Worm (Caenorhabditis elegans) whole organism, L1 larva: Measurements from ENCODE around the gene cyp-33C1.
A peak's percentile ranks its signal among the peaks of the same experiment; 100 is the strongest.

Source experiments
- C04F5.9 ChIP-seq: sonication (generic microtip); optimal IDR thresholded peaks from 2 replicates; lab custom pipeline; 2016; ENCODE audit warnings: missing genetic modification characterization, missing compliant biosample characterization
- C34B4.2 ChIP-seq: sonication (generic microtip); optimal IDR thresholded peaks from 2 replicates; lab custom pipeline; 2017; ENCODE audit warnings: mild to moderate bottlenecking, missing genetic modification characterization, missing compliant biosample characterization
- aha-1 ChIP-seq: fragments of 150-350 bp; optimal IDR thresholded peaks from 2 replicates; lab custom pipeline; 2014; ENCODE audit warnings: missing biosample characterization, missing genetic modification characterization
- alr-1 ChIP-seq: fragments of 200-800 bp; sonication (Bioruptor generic); optimal IDR thresholded peaks from 2 replicates; lab custom pipeline; 2018; ENCODE audit warnings: borderline replicate concordance, mild to moderate bottlenecking, missing genetic modification characterization, missing compliant biosample characterization
- aly-2 ChIP-seq: fragments of 150-350 bp; optimal IDR thresholded peaks from 2 replicates; lab custom pipeline; 2014; ENCODE audit warnings: missing biosample characterization, missing genetic modification characterization
- ceh-63 ChIP-seq: fragments of 200-800 bp; sonication (Bioruptor generic); optimal IDR thresholded peaks from 2 replicates; lab custom pipeline; 2018; ENCODE audit warnings: mild to moderate bottlenecking, missing genetic modification characterization, missing compliant biosample characterization
- ceh-8 ChIP-seq: fragments of 200-800 bp; sonication (Bioruptor generic); optimal IDR thresholded peaks from 2 replicates; lab custom pipeline; 2018; ENCODE audit warnings: mild to moderate bottlenecking, missing genetic modification characterization, moderate library complexity, missing compliant biosample characterization
- ceh-82 ChIP-seq, 3 experiments: fragments of 150-350 bp in 1 of 3; sonication (generic microtip) in 2 of 3; optimal IDR thresholded peaks; 2 replicates each; lab custom pipeline; 2014 to 2017; ENCODE audit warnings: missing biosample characterization in 3 of 3, missing genetic modification characterization in 3 of 3
- dpl-1 ChIP-seq, 3 experiments: fragments of 150-350 bp in 2 of 3; sonication (generic microtip) in 1 of 3; optimal IDR thresholded peaks; 2 replicates each; lab custom pipeline; 2014 to 2017; ENCODE audit warnings: missing biosample characterization in 3 of 3, missing genetic modification characterization in 3 of 3, missing genetic modification reagents in 3 of 3
- dsc-1 ChIP-seq: sonication (generic microtip); optimal IDR thresholded peaks from 2 replicates; lab custom pipeline; 2016; ENCODE audit warnings: mild to moderate bottlenecking, missing genetic modification characterization, missing compliant biosample characterization
- efl-1 ChIP-seq, 4 experiments: fragments of 150-350 bp; optimal IDR thresholded peaks in 3 of 4; peaks in 1 of 4; 1 replicate in 1 of 4; 2 replicates in 3 of 4; lab custom pipeline; 2014; ENCODE audit warnings: missing biosample characterization in 2 of 4, missing genetic modification characterization in 2 of 4, missing genetic modification reagents in 2 of 4
- egl-13 ChIP-seq: sonication (generic microtip); optimal IDR thresholded peaks from 2 replicates; lab custom pipeline; 2016; ENCODE audit warnings: missing genotype, missing genetic modification reagents, missing genetic modification characterization, missing compliant biosample characterization
- egl-27 ChIP-seq, 2 experiments: fragments of 150-350 bp in 1 of 2; sonication (generic microtip); optimal IDR thresholded peaks; 3 replicates each; lab custom pipeline; 2017 to 2018; ENCODE audit warnings: missing biosample characterization in 2 of 2, missing genetic modification characterization in 2 of 2, missing genetic modification reagents in 2 of 2
- elt-2 ChIP-seq: sonication (generic microtip); optimal IDR thresholded peaks from 2 replicates; lab custom pipeline; 2016; ENCODE audit warnings: missing genetic modification characterization, mild to moderate bottlenecking, inconsistent platforms, missing compliant biosample characterization, missing genetic modification reagents
- elt-3 ChIP-seq, 6 experiments: fragments of 150-350 bp in 1 of 6; sonication (generic microtip); optimal IDR thresholded peaks; 2 replicates each; lab custom pipeline; 2017 to 2018; ENCODE audit warnings: missing biosample characterization in 6 of 6, missing genetic modification characterization in 6 of 6, inconsistent platforms in 1 of 6
- fkh-8 ChIP-seq: sonication (generic microtip); optimal IDR thresholded peaks from 2 replicates; lab custom pipeline; 2016; ENCODE audit warnings: mild to moderate bottlenecking, missing genetic modification characterization, missing compliant biosample characterization
- fos-1 ChIP-seq: fragments of 150-350 bp; optimal IDR thresholded peaks from 2 replicates; lab custom pipeline; 2014; ENCODE audit warnings: missing biosample characterization, missing genetic modification characterization
- grh-1 ChIP-seq: fragments of 200-800 bp; sonication (Bioruptor generic); IDR thresholded peaks from 2 replicates; pipeline ENCODE4 v1.3.6; 2022; ENCODE audit warnings: missing genetic modification reagents, missing genetic modification characterization, missing compliant biosample characterization
- hpl-2 ChIP-seq: fragments of 150-350 bp; optimal IDR thresholded peaks from 2 replicates; lab custom pipeline; 2014; ENCODE audit warnings: missing biosample characterization, missing genetic modification reagents, missing genetic modification characterization
- isw-1 ChIP-seq: fragments of 200-800 bp; sonication (Bioruptor generic); IDR thresholded peaks from 2 replicates; pipeline ENCODE4 v1.3.6; 2022; ENCODE audit warnings: missing genetic modification characterization, missing compliant biosample characterization
- lin-13 ChIP-seq: fragments of 150-350 bp; optimal IDR thresholded peaks from 2 replicates; lab custom pipeline; 2014; ENCODE audit warnings: missing biosample characterization, missing genetic modification reagents, missing genetic modification characterization
- lin-35 ChIP-seq, 2 experiments: fragments of 150-350 bp; optimal IDR thresholded peaks; 2 replicates each; lab custom pipeline; 2014; ENCODE audit warnings: missing biosample characterization in 2 of 2, missing genetic modification characterization in 2 of 2, missing genetic modification reagents in 2 of 2
- lir-3 ChIP-seq: sonication (generic microtip); optimal IDR thresholded peaks from 2 replicates; lab custom pipeline; 2016; ENCODE audit warnings: mild to moderate bottlenecking, missing genetic modification characterization, moderate library complexity, missing compliant biosample characterization; ENCODE audit not compliant: poor library complexity
- mab-9 ChIP-seq: fragments of 200-800 bp; sonication (Bioruptor generic); IDR thresholded peaks from 2 replicates; pipeline ENCODE4 v1.3.6; 2022; ENCODE audit warnings: missing genetic modification reagents, missing genetic modification characterization, missing compliant biosample characterization
- nhr-12 ChIP-seq: sonication (generic microtip); optimal IDR thresholded peaks from 2 replicates; lab custom pipeline; 2017; ENCODE audit warnings: missing biosample characterization, missing genetic modification characterization
- nhr-237 ChIP-seq: fragments of 150-350 bp; optimal IDR thresholded peaks from 2 replicates; lab custom pipeline; 2014; ENCODE audit warnings: missing biosample characterization, missing genetic modification characterization
- nhr-28 ChIP-seq: fragments of 150-350 bp; optimal IDR thresholded peaks from 2 replicates; lab custom pipeline; 2014; ENCODE audit warnings: missing biosample characterization, missing genetic modification characterization
- nhr-47 ChIP-seq: sonication (generic microtip); optimal IDR thresholded peaks from 2 replicates; lab custom pipeline; 2016; ENCODE audit warnings: mild to moderate bottlenecking, missing genetic modification characterization, moderate library complexity, missing compliant biosample characterization
- nhr-71 ChIP-seq: sonication (generic microtip); optimal IDR thresholded peaks from 2 replicates; lab custom pipeline; 2016; ENCODE audit warnings: mild to moderate bottlenecking, missing genetic modification characterization, moderate library complexity, missing compliant biosample characterization
- nhr-77 ChIP-seq: fragments of 150-350 bp; optimal IDR thresholded peaks from 2 replicates; lab custom pipeline; 2014; ENCODE audit warnings: missing biosample characterization, missing genetic modification characterization
- pqm-1 ChIP-seq: sonication (generic microtip); optimal IDR thresholded peaks from 3 replicates; lab custom pipeline; 2017; ENCODE audit warnings: missing biosample characterization, missing genetic modification characterization
- tbx-2 ChIP-seq: sonication (generic microtip); optimal IDR thresholded peaks from 2 replicates; lab custom pipeline; 2016; ENCODE audit warnings: missing genetic modification characterization, missing compliant biosample characterization
- unc-130 ChIP-seq: fragments of 150-350 bp; optimal IDR thresholded peaks from 2 replicates; lab custom pipeline; 2017; ENCODE audit warnings: missing biosample characterization, missing genetic modification characterization, inconsistent platforms
- unc-62 ChIP-seq: fragments of 150-350 bp; optimal IDR thresholded peaks from 2 replicates; lab custom pipeline; 2014; ENCODE audit warnings: missing biosample characterization, missing genetic modification reagents, missing genetic modification characterization
- unc-86 ChIP-seq: sonication (generic microtip); optimal IDR thresholded peaks from 2 replicates; lab custom pipeline; 2016; ENCODE audit warnings: missing genetic modification characterization, missing compliant biosample characterization
- unc-98 ChIP-seq: fragments of 200-800 bp; sonication (Bioruptor generic); IDR thresholded peaks from 2 replicates; pipeline ENCODE4 v1.3.6; 2022; ENCODE audit warnings: missing genetic modification characterization, missing compliant biosample characterization
- vab-15 ChIP-seq: sonication (generic microtip); optimal IDR thresholded peaks from 2 replicates; lab custom pipeline; 2017; ENCODE audit warnings: missing genotype, mild to moderate bottlenecking, missing genetic modification characterization, missing compliant biosample characterization
- xbp-1 ChIP-seq: sonication (generic microtip); optimal IDR thresholded peaks from 2 replicates; lab custom pipeline; 2016; ENCODE audit warnings: missing genetic modification characterization, missing compliant biosample characterization
- zip-4 ChIP-seq: fragments of 200-800 bp; sonication (Bioruptor generic); optimal IDR thresholded peaks from 2 replicates; lab custom pipeline; 2018; ENCODE audit warnings: mild to moderate bottlenecking, missing genetic modification characterization, moderate library complexity, missing compliant biosample characterization

cyp-33C1 gene

DNA sequence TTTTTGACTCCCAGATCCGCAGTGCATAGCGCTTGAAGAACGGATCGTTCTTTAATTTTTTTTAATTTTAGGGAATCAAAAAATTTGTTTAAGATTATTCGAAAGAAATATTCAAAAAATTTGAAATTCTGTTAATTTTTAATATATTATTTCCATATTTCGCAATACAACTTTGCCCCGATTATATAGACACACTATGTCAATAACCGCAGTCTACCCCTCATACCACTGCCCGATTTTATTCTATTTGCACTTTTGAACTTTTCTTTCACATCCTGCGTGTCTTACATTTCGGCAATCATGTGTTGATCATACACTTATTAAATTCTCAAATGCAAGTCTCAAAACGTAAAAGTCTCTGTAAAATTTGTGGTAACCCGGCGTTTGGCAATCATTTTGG, 39.5 kb downstream of the cyp-33C1 start, which contains the start of gene nhr-56 (continued):
- TF ChIP-seq unc-62 (GFP tag; lab: Kevin White, UChicago) (no peak), ceh-82 (tag; optimal IDR thresholded peaks at IDR 0.05; lab: Kevin White, UChicago) (peak; percentile 11 to 37 (median 13)), aha-1 (tag; lab: Kevin White, UChicago) (no peak)

DNA sequence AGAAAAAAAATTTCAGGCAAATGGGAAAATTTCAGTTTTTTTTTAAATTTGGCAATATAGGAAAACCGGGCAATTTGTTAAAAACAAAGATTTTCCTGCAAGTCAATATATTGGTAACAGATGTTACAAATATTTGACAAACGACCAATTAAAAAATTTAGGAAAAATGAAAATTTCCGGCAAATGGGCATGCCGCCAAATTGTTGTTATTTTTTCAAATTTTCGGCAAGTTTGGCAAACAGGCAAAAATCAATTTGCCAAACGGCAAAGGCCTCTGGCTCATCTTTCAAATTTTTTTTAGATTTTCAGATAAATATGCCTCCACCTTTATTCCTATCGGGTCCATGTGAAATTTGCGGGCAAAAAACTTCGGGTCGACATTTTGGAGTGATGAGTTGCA, 42.5 kb downstream of the cyp-33C1 start, which contains the start of gene nhr-128:
nhr-128 (plus strand) TSS at position 301 of the 400 bp plus-strand sequence.
- TF ChIP-seq nhr-237 (tag; lab: Kevin White, UChicago) = no peak

DNA sequence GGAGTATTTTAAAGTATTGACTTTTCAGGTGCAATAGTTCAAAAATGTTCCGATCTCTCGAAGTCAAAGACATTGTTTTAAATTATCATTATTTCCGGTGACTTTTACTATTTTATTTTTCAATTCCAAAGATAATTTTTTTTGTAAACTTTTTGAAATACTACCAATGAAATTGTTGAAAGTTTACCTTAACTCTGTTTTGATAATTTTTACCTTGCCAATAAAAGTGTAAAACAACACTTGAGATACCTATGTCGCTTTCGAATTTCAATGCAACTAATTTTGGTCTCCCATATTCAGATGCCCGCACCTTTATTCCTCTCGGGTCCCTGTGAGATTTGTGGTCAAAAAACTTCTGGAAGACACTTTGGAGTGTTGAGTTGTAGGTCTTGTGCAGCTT, 45.8 kb downstream of the cyp-33C1 start, which contains the start of gene nhr-103:
nhr-103 (plus strand) TSS at position 301 of the 400 bp plus-strand sequence.
- TF ChIP-seq nhr-71 (tag; lab: Kevin White, UChicago) (no peak), C04F5.9 (no peak), aha-1 (tag; lab: Kevin White, UChicago) (no peak), alr-1 (tag; lab: Kevin White, UChicago) (no peak), ceh-63 (GFP tag; lab: Kevin White, UChicago) (no peak), nhr-28 (tag; lab: Kevin White, UChicago) (no peak), unc-130 (tag; lab: Kevin White, UChicago) (no peak), isw-1 (no peak)
- TF ChIP-seq, all 84 proteins: peak for 0

DNA sequence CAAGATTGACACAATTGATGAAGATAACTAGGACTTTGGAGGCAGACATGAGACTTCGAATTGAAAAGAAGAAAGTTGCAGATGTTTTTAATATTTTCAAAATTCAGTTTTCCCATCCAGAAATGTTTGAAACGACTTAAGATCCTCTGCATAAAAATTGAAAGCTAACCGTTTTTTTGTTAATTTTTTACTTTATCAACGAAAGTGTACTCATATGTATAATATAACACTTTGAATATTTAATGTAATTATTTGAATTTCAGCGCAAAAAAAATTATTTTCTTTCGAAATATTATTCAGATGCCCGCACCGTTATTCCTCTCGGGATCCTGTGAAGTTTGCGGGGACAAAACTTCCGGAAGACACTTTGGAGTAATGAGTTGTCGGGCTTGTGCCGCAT, 47.6 kb downstream of the cyp-33C1 start, which contains the start of gene nhr-18:
nhr-18 (plus strand) TSS at position 301 of the 400 bp plus-strand sequence.
- TF ChIP-seq xbp-1 (tag; lab: Kevin White, UChicago) (no peak), efl-1 (optimal IDR thresholded peaks at IDR 0.05; lab: Kevin White, UChicago) (no peak), efl-1 (GFP tag; optimal IDR thresholded peaks at IDR 0.05 in 1 of 2; lab: Kevin White, UChicago) (peak in 1 of 2 experiments; percentile 15)

DNA sequence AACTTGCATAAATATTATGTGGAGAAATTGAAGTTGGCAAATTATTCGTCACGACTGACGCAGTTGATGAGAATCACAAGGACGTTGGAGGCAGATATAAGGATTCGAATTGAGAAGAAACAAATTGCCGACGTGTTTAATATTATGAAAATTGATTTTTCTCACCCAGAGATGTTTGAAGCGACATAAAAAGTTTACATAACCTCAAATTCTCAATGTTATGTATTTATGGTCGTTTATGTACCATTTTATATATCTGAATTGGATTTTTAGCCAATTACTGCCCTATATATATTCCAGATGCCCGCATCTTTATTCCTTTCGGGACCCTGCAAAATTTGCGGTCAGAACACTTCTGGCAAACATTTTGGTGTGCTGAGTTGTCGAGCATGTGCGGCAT, 49.5 kb downstream of the cyp-33C1 start, which contains the start of gene nhr-126:
nhr-126 (plus strand) TSS at position 301 of the 400 bp plus-strand sequence.
- no peak for TF ChIP-seq fos-1 (tag; lab: Kevin White, UChicago)
- no peak for TF ChIP-seq elt-3 (tag; optimal IDR thresholded peaks at IDR 0.05; lab: Kevin White, UChicago)
- no peak for TF ChIP-seq unc-130 (tag; lab: Kevin White, UChicago)
- TF ChIP-seq C34B4.2 (tag; lab: Kevin White, UChicago) = no peak
- TF ChIP-seq vab-15 = no peak
- no peak for TF ChIP-seq nhr-77 (tag; lab: Kevin White, UChicago)
- TF ChIP-seq fkh-8 = no peak
- TF ChIP-seq grh-1 (GFP tag; lab: Robert Waterston, UW) = no peak
- TF ChIP-seq unc-98 (GFP tag; lab: Robert Waterston, UW) = no peak
- TF ChIP-seq nhr-12 (tag; lab: Kevin White, UChicago) = no peak
- TF ChIP-seq xbp-1 (tag; lab: Kevin White, UChicago) = no peak

DNA sequence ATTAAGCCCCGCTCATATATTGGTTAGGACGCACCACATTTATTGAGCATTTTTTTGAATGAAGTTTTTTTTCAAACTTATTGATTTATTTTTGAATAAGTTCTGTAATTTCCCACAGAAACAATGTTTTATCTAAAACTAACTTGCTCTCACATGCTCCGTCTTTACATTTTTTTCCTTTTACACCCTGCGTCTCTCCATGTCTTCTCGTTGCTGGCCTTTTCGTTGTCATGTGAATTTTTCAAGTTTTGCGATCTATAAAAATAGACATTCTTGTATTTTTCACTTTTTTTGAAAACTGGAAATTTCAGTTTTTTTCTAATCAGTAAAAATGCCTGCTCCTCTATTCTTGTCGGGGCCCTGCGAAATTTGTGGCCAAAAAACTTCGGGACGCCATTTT, 51.6 kb downstream of the cyp-33C1 start, which contains the start of gene nhr-134:
nhr-134 (plus strand) TSS at position 312 of the 400 bp plus-strand sequence.
- TF ChIP-seq ceh-8 (no peak), efl-1 (optimal IDR thresholded peaks at IDR 0.05; lab: Kevin White, UChicago) (peak in 1 of 2 experiments; percentile 2), efl-1 (GFP tag; optimal IDR thresholded peaks at IDR 0.05 in 1 of 2; lab: Kevin White, UChicago) (peak in 1 of 2 experiments; percentile 12), lir-3 (tag; lab: Kevin White, UChicago) (no peak), nhr-47 (tag; lab: Kevin White, UChicago) (no peak), elt-3 (tag; optimal IDR thresholded peaks at IDR 0.05; lab: Kevin White, UChicago) (no peak), egl-27 (tag; optimal IDR thresholded peaks at IDR 0.05; lab: Kevin White, UChicago) (no peak), lin-35 (GFP tag; optimal IDR thresholded peaks at IDR 0.05; lab: Kevin White, UChicago) (peak in 1 of 2 experiments; percentile 10), isw-1 (no peak), aha-1 (tag; lab: Kevin White, UChicago) (no peak), fkh-8 (no peak), tbx-2 (tag; lab: Kevin White, UChicago) (no peak), vab-15 (no peak), C04F5.9 (no peak), mab-9 (GFP tag; lab: Robert Waterston, UW) (no peak), unc-62 (GFP tag; lab: Kevin White, UChicago) (no peak), hpl-2 (GFP tag; lab: Kevin White, UChicago) (no peak), dsc-1 (tag; lab: Kevin White, UChicago) (no peak), pqm-1 (tag; lab: Kevin White, UChicago) (no peak), dpl-1 (GFP tag; optimal IDR thresholded peaks at IDR 0.05; lab: Kevin White, UChicago) (no peak), elt-2 (tag; lab: Kevin White, UChicago) (peak; percentile 54), ceh-82 (tag; optimal IDR thresholded peaks at IDR 0.05; lab: Kevin White, UChicago) (no peak), aly-2 (tag; lab: Kevin White, UChicago) (no peak), fos-1 (tag; lab: Kevin White, UChicago) (no peak), zip-4 (GFP tag; lab: Kevin White, UChicago) (no peak), unc-86 (no peak), lin-13 (GFP tag; lab: Kevin White, UChicago) (no peak), egl-13 (tag; lab: Kevin White, UChicago) (no peak)
